Worm (Caenorhabditis elegans): ENCODE measurements around the gene Y42H9AR.1.

Y42H9AR.1 gene

ce11 chrIV:8070934-8071333 lies 42.3 kb upstream of the Y42H9AR.1 start:
- TF ChIP-seq ceh-27 (GFP tag; optimal IDR thresholded peaks at IDR 0.05) (peak; percentile 64), him-1 (tag; optimal IDR thresholded peaks at IDR 0.05) (no peak)

ce11 chrIV:8072689-8073088 lies 40.5 kb upstream of the Y42H9AR.1 start:
- TF ChIP-seq hsf-1 (GFP tag; IDR thresholded peaks at IDR 0.05) (peak; percentile 96), F33H1.4 (GFP tag; IDR thresholded peaks at IDR 0.05) (0 out of 2 replicates have a peak, but pooled peaks have one; percentile 6), ekl-4 (GFP tag; IDR thresholded peaks at IDR 0.05) (0 out of 2 replicates have a peak, but pooled peaks have one; percentile 27), dox-1 (GFP tag; IDR thresholded peaks at IDR 0.05) (peak; percentile 56)

DNA sequence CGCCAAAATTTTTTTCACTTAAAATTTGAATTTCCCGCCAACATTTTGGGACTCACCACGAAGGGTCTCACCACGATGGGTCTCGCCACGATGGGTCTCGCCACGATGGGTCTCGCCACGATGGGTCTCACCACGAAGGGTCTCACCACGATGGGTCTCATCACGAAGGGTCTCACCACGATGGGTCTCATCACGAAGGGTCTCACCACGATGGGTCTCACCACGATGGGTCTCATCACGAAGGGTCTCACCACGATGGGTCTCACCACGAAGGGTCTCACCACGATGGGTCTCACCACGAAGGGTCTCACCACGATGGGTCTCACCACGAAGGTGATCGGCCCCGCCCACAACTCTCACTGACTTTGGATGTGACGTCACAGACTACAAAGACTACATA lies 39.5 kb upstream of the Y42H9AR.1 start:
- peak; percentile 12; the same call in 1 of the 2 replicates for TF ChIP-seq D2030.7 (GFP tag; IDR thresholded peaks at IDR 0.05)
- peak; percentile 78 for TF ChIP-seq F33H1.4 (GFP tag; IDR thresholded peaks at IDR 0.05)
- TF ChIP-seq mcd-1 (GFP tag; IDR thresholded peaks at IDR 0.05), result peak; percentile 26; the same call in 1 of the 2 replicates
- 0 out of 2 replicates have a peak, but pooled peaks have one; percentile 38 for TF ChIP-seq ceh-91 (GFP tag; IDR thresholded peaks at IDR 0.05)
- TF ChIP-seq egrh-3 (GFP tag; IDR thresholded peaks at IDR 0.05), result peak; percentile 35
- TF ChIP-seq pbrm-1 (GFP tag; IDR thresholded peaks at IDR 0.05), result 0 out of 2 replicates have a peak, but pooled peaks have one; percentile 53
- 0 out of 2 replicates have a peak, but pooled peaks have one; percentile 34 for TF ChIP-seq F37B4.10 (GFP tag; IDR thresholded peaks at IDR 0.05)
- TF ChIP-seq dox-1 (GFP tag; IDR thresholded peaks at IDR 0.05), result peak; percentile 69; the same call in 1 of the 2 replicates

DNA sequence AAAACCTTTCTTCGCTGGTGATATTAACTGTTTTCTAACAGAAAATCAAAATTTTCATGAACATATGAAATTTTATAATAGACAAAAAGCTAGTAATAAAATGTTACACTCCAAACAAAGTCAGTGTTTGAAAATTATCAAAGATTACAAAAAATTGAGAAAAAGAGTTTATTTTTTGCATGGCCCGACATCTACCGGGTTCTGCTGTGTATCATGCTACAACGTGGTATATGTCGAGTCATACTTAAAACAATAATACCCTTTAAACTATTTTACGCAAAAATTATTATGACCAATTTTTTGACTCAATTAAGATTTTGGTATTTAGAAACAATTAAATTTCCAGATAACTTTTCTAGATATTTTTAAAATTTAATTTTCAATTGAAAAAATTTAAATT lies 37.7 kb upstream of the Y42H9AR.1 start:
- TF ChIP-seq F10E7.11 (tag; optimal IDR thresholded peaks at IDR 0.05), result no peak
- no peak for TF ChIP-seq Y95B8A.8 (GFP tag; IDR thresholded peaks at IDR 0.05)
- TF ChIP-seq ama-1 (optimal IDR thresholded peaks at IDR 0.05), result no peak
- no peak for TF ChIP-seq ama-1 (GFP tag; optimal IDR thresholded peaks at IDR 0.05)
- no peak for TF ChIP-seq snpc-4 (GFP tag; optimal IDR thresholded peaks at IDR 0.05)
- peak in 3 of 4 experiments; percentile 26 to 54 (median 52) for TF ChIP-seq snpc-4 (tag; optimal IDR thresholded peaks at IDR 0.05)
- no peak for TF ChIP-seq pbrm-1 (GFP tag; IDR thresholded peaks at IDR 0.05)
- TF ChIP-seq unc-130 (GFP tag; optimal IDR thresholded peaks at IDR 0.05), result no peak
- no peak for TF ChIP-seq xnd-1 (tag; optimal IDR thresholded peaks at IDR 0.05)
- TF ChIP-seq akir-1 (GFP tag; optimal IDR thresholded peaks at IDR 0.05), result no peak
- TF ChIP-seq snpc-1.1 (tag; optimal IDR thresholded peaks at IDR 0.05; ENCODE audit: insufficient read depth), result peak; percentile 51

ce11 chrIV:8076511-8076910 lies 36.7 kb upstream of the Y42H9AR.1 start:
- no peak for TF ChIP-seq pbrm-1 (GFP tag; IDR thresholded peaks at IDR 0.05)
- TF ChIP-seq egl-44 (GFP tag; IDR thresholded peaks at IDR 0.05), result no peak
- TF ChIP-seq attf-3 (GFP tag; conservative IDR thresholded peaks at IDR 0.05), result no peak

ce11 chrIV:8080166-8080565 lies 33.0 kb upstream of the Y42H9AR.1 start:
- TF ChIP-seq mes-4 (tag; optimal IDR thresholded peaks at IDR 0.05) (no peak), pbrm-1 (GFP tag; IDR thresholded peaks at IDR 0.05) (no peak), Y67H2A.10 (GFP tag; conservative IDR thresholded peaks at IDR 0.05) (no peak), ztf-25 (GFP tag; IDR thresholded peaks at IDR 0.05) (no peak), F10E7.11 (tag; optimal IDR thresholded peaks at IDR 0.05) (no peak), ztf-18 (tag; optimal IDR thresholded peaks at IDR 0.05) (no peak), unc-62 (GFP tag; optimal IDR thresholded peaks at IDR 0.05) (no peak), fkh-3 (tag; optimal IDR thresholded peaks at IDR 0.05) (no peak), hmg-20 (GFP tag; IDR thresholded peaks at IDR 0.05) (no peak), madf-8 (GFP tag; conservative IDR thresholded peaks at IDR 0.05) (no peak), let-607 (tag; optimal IDR thresholded peaks at IDR 0.05) (no peak), B0261.1 (tag; optimal IDR thresholded peaks at IDR 0.05) (no peak), nhr-27 (tag; optimal IDR thresholded peaks at IDR 0.05) (no peak), die-1 (tag; optimal IDR thresholded peaks at IDR 0.05) (no peak), lsy-27 (tag; optimal IDR thresholded peaks at IDR 0.05; ENCODE audit: borderline replicate concordance, insufficient read depth) (no peak), tlf-1 (GFP tag; optimal IDR thresholded peaks at IDR 0.05) (no peak)
